Fruit fly (Drosophila melanogaster): ENCODE results near the gene NFAT.

The NFAT gene

dm6 chrX:13677970-13678490 is 53.5 kb downstream of the NFAT start:
- TF ChIP-seq Rel (GFP tag; optimal IDR thresholded peaks at IDR 0.05): no peak
- TF ChIP-seq Rel (tag; optimal IDR thresholded peaks at IDR 0.05): peak; percentile 99
- no peak for TF ChIP-seq ey (GFP tag; optimal IDR thresholded peaks at IDR 0.05)

dm6 chrX:13679565-13679964 is 55.0 kb downstream of the NFAT start:
- no peak for TF ChIP-seq Vsx2 (GFP tag; optimal IDR thresholded peaks at IDR 0.05; ENCODE audit: partially characterized antibody)
- peak; percentile 73 for TF ChIP-seq Sp1 (GFP tag; optimal IDR thresholded peaks at IDR 0.05)
- no peak for TF ChIP-seq Abd-B (GFP tag; optimal IDR thresholded peaks at IDR 0.05)
- no peak for TF ChIP-seq Mio (GFP tag; optimal IDR thresholded peaks at IDR 0.05)
- TF ChIP-seq OdsH (GFP tag; optimal IDR thresholded peaks at IDR 0.05): peak; percentile 68
- no peak for TF ChIP-seq Myc (optimal IDR thresholded peaks at IDR 0.05)
- peak; percentile 44 for TF ChIP-seq br (GFP tag; optimal IDR thresholded peaks at IDR 0.05)
- no peak for TF ChIP-seq sage (GFP tag; optimal IDR thresholded peaks at IDR 0.05)
- peak; percentile 62 for TF ChIP-seq Hnf4 (GFP tag; optimal IDR thresholded peaks at IDR 0.05)
- no peak for TF ChIP-seq Hr78 (GFP tag; optimal IDR thresholded peaks at IDR 0.05)
- TF ChIP-seq CG32264 (GFP tag; optimal IDR thresholded peaks at IDR 0.05): peak; percentile 9
- no peak for TF ChIP-seq dl (GFP tag; optimal IDR thresholded peaks at IDR 0.05; ENCODE audit: insufficient read depth in 1 of 2, partially characterized antibody in 2 of 2)
- peak; percentile 70 for TF ChIP-seq fru (GFP tag; optimal IDR thresholded peaks at IDR 0.05)
- TF ChIP-seq CrebA (GFP tag; optimal IDR thresholded peaks at IDR 0.05; ENCODE audit: borderline replicate concordance): no peak
- TF ChIP-seq dmrt93B (GFP tag; optimal IDR thresholded peaks at IDR 0.05): peak; percentile 45
- TF ChIP-seq h (GFP tag; optimal IDR thresholded peaks at IDR 0.05): peak; percentile 78
- TF ChIP-seq Rel (GFP tag; optimal IDR thresholded peaks at IDR 0.05): no peak
- TF ChIP-seq Rel (tag; optimal IDR thresholded peaks at IDR 0.05): no peak
- TF ChIP-seq jim (GFP tag; optimal IDR thresholded peaks at IDR 0.05): no peak
- TF ChIP-seq psq (GFP tag; optimal IDR thresholded peaks at IDR 0.05): peak; percentile 49
- no peak for TF ChIP-seq N (GFP tag; optimal IDR thresholded peaks at IDR 0.05)
- TF ChIP-seq GATAd (GFP tag; optimal IDR thresholded peaks at IDR 0.05): no peak
- TF ChIP-seq usp (GFP tag; optimal IDR thresholded peaks at IDR 0.05): no peak
- no peak for TF ChIP-seq dsf (GFP tag; optimal IDR thresholded peaks at IDR 0.05; ENCODE audit: borderline replicate concordance)
- peak; percentile 19 for TF ChIP-seq brk (GFP tag; optimal IDR thresholded peaks at IDR 0.05)
- TF ChIP-seq ey (GFP tag; optimal IDR thresholded peaks at IDR 0.05): peak; percentile 48
- TF ChIP-seq CG9705 (GFP tag; optimal IDR thresholded peaks at IDR 0.05): peak; percentile 11
- TF ChIP-seq lola (GFP tag; optimal IDR thresholded peaks at IDR 0.05): no peak
- peak; percentile 27 for TF ChIP-seq woc (GFP tag; optimal IDR thresholded peaks at IDR 0.05)
- peak; percentile 74 for TF ChIP-seq rgr (GFP tag; optimal IDR thresholded peaks at IDR 0.05)
- no peak for TF ChIP-seq tai (GFP tag; optimal IDR thresholded peaks at IDR 0.05)
- TF ChIP-seq foxo (GFP tag; optimal IDR thresholded peaks at IDR 0.05): peak in 1 of 2 experiments; percentile 75
- peak; percentile 52 for TF ChIP-seq HLH106 (tag; optimal IDR thresholded peaks at IDR 0.05)

dm6 chrX:13680262-13680661 is 55.7 kb downstream of the NFAT start, which contains the start of gene CG12177:
TSS of gene CG12177 (minus strand) at chrX:13680500.
- TF ChIP-seq dmrt93B (GFP tag; optimal IDR thresholded peaks at IDR 0.05) (no peak), Sp1 (GFP tag; optimal IDR thresholded peaks at IDR 0.05) (no peak), HLH106 (tag; optimal IDR thresholded peaks at IDR 0.05) (no peak), Abd-B (GFP tag; optimal IDR thresholded peaks at IDR 0.05) (no peak), Rel (GFP tag; optimal IDR thresholded peaks at IDR 0.05) (no peak), Rel (tag; optimal IDR thresholded peaks at IDR 0.05) (no peak), CrebA (GFP tag; optimal IDR thresholded peaks at IDR 0.05; ENCODE audit: borderline replicate concordance) (no peak), Myc (optimal IDR thresholded peaks at IDR 0.05) (no peak), Mio (GFP tag; optimal IDR thresholded peaks at IDR 0.05) (no peak), woc (GFP tag; optimal IDR thresholded peaks at IDR 0.05) (no peak), rgr (GFP tag; optimal IDR thresholded peaks at IDR 0.05) (no peak), CG32264 (GFP tag; optimal IDR thresholded peaks at IDR 0.05) (no peak), Vsx2 (GFP tag; optimal IDR thresholded peaks at IDR 0.05; ENCODE audit: partially characterized antibody) (no peak), N (GFP tag; optimal IDR thresholded peaks at IDR 0.05) (no peak)

dm6 chrX:13681906-13682305 is 57.4 kb downstream of the NFAT start:
- TF ChIP-seq h (GFP tag; optimal IDR thresholded peaks at IDR 0.05): no peak
- no peak for TF ChIP-seq Hr83 (GFP tag; optimal IDR thresholded peaks at IDR 0.05; ENCODE audit: poor library complexity, severe bottlenecking)

Data from whole organism, wandering third instar larva.